Worm (Caenorhabditis elegans) whole organism, L2 larva: ENCODE data around the gene pas-2.

Source experiments
- C34F6.9 ChIP-seq: fragments of 150-350 bp; optimal IDR thresholded peaks from 2 replicates; lab custom pipeline; 2014; ENCODE audit warnings: missing biosample characterization, missing genetic modification characterization
- F13H6.1 ChIP-seq: sonication (generic microtip); optimal IDR thresholded peaks from 2 replicates; lab custom pipeline; 2016; ENCODE audit warnings: missing genetic modification characterization, missing compliant biosample characterization
- R02D3.7 ChIP-seq: fragments of 150-350 bp; optimal IDR thresholded peaks from 2 replicates; lab custom pipeline; 2014; ENCODE audit warnings: missing biosample characterization, missing genetic modification characterization
- Y55F3AM.14 ChIP-seq: fragments of 200-800 bp; sonication (Bioruptor generic); optimal IDR thresholded peaks from 2 replicates; lab custom pipeline; 2018; ENCODE audit warnings: mild to moderate bottlenecking, missing genetic modification characterization, missing compliant biosample characterization
- ZK546.5 ChIP-seq: sonication (generic microtip); optimal IDR thresholded peaks from 2 replicates; lab custom pipeline; 2017; ENCODE audit warnings: missing biosample characterization, missing genetic modification characterization
- ama-1 ChIP-seq: fragments of 150-350 bp; optimal IDR thresholded peaks from 2 replicates; lab custom pipeline; 2018; ENCODE audit warnings: inconsistent platforms
- blmp-1 ChIP-seq: sonication (generic microtip); optimal IDR thresholded peaks from 2 replicates; lab custom pipeline; 2017; ENCODE audit warnings: missing genetic modification characterization, mild to moderate bottlenecking, missing compliant biosample characterization, antibody characterized with exemption, moderate library complexity; ENCODE audit not compliant: insufficient read depth
- ceh-16 ChIP-seq: fragments of 150-350 bp; optimal IDR thresholded peaks from 2 replicates; lab custom pipeline; 2014; ENCODE audit warnings: missing biosample characterization, missing genetic modification characterization
- ceh-82 ChIP-seq: fragments of 150-350 bp; optimal IDR thresholded peaks from 2 replicates; lab custom pipeline; 2014; ENCODE audit warnings: missing biosample characterization, missing genetic modification characterization
- crh-2 ChIP-seq: sonication (generic microtip); optimal IDR thresholded peaks from 2 replicates; lab custom pipeline; 2017; ENCODE audit warnings: missing biosample characterization, missing genetic modification characterization
- elt-1 ChIP-seq: fragments of 150-350 bp; optimal IDR thresholded peaks from 2 replicates; lab custom pipeline; 2014; ENCODE audit warnings: missing biosample characterization, missing genetic modification characterization
- fos-1 ChIP-seq: fragments of 150-350 bp; optimal IDR thresholded peaks from 2 replicates; lab custom pipeline; 2014; ENCODE audit warnings: missing biosample characterization, missing genetic modification characterization
- lin-11 ChIP-seq: fragments of 150-350 bp; sonication (generic microtip); optimal IDR thresholded peaks from 2 replicates; lab custom pipeline; 2014; ENCODE audit warnings: missing biosample characterization, missing genetic modification characterization, inconsistent platforms, mixed read lengths
- mab-5 ChIP-seq: fragments of 150-350 bp; optimal IDR thresholded peaks from 2 replicates; lab custom pipeline; 2014; ENCODE audit warnings: missing biosample characterization, missing genetic modification characterization
- mbf-1 ChIP-seq: sonication (generic microtip); optimal IDR thresholded peaks from 2 replicates; lab custom pipeline; 2017; ENCODE audit warnings: missing biosample characterization, missing genetic modification characterization
- mdl-1 ChIP-seq, 2 experiments: fragments of 150-350 bp in 1 of 2; sonication (generic microtip) in 1 of 2; optimal IDR thresholded peaks; 2 replicates each; lab custom pipeline; 2017; ENCODE audit warnings: missing biosample characterization in 2 of 2, missing genetic modification characterization in 2 of 2
- nhr-11 ChIP-seq: fragments of 150-350 bp; optimal IDR thresholded peaks from 2 replicates; lab custom pipeline; 2014; ENCODE audit warnings: missing biosample characterization, missing genetic modification characterization
- nhr-12 ChIP-seq: fragments of 150-350 bp; optimal IDR thresholded peaks from 2 replicates; lab custom pipeline; 2014; ENCODE audit warnings: missing biosample characterization, missing genetic modification characterization
- nhr-21 ChIP-seq: fragments of 150-350 bp; optimal IDR thresholded peaks from 2 replicates; lab custom pipeline; 2014; ENCODE audit warnings: missing biosample characterization, missing genetic modification characterization
- nhr-237 ChIP-seq: fragments of 150-350 bp; optimal IDR thresholded peaks from 2 replicates; lab custom pipeline; 2014; ENCODE audit warnings: missing biosample characterization, missing genetic modification characterization
- nhr-25 ChIP-seq: fragments of 150-350 bp; sonication (generic microtip); optimal IDR thresholded peaks from 3 replicates; lab custom pipeline; 2014; ENCODE audit warnings: missing biosample characterization, missing genetic modification characterization
- nhr-6 ChIP-seq: fragments of 150-350 bp; optimal IDR thresholded peaks from 2 replicates; lab custom pipeline; 2014; ENCODE audit warnings: missing biosample characterization, missing genetic modification characterization
- nhr-77 ChIP-seq: fragments of 150-350 bp; optimal IDR thresholded peaks from 2 replicates; lab custom pipeline; 2014; ENCODE audit warnings: missing biosample characterization, missing genetic modification characterization
- sem-4 ChIP-seq: fragments of 150-350 bp; optimal IDR thresholded peaks from 2 replicates; lab custom pipeline; 2014; ENCODE audit warnings: missing biosample characterization, missing genetic modification reagents, missing genetic modification characterization
- sma-3 ChIP-seq: sonication (generic microtip); optimal IDR thresholded peaks from 2 replicates; lab custom pipeline; 2016; ENCODE audit warnings: missing genetic modification reagents, missing genetic modification characterization, missing compliant biosample characterization
- sma-9 ChIP-seq, 2 experiments: fragments of 150-350 bp in 1 of 2; sonication (generic microtip) in 1 of 2; optimal IDR thresholded peaks; 2 replicates each; lab custom pipeline; 2014 to 2016; ENCODE audit warnings: missing genetic modification characterization in 2 of 2, mild to moderate bottlenecking in 1 of 2, missing biosample characterization in 1 of 2, missing compliant biosample characterization in 1 of 2, missing genetic modification reagents in 1 of 2, moderate library complexity in 1 of 2
- snpc-4 ChIP-seq: fragments of 150-350 bp; optimal IDR thresholded peaks from 2 replicates; lab custom pipeline; 2014; ENCODE audit warnings: missing biosample characterization, missing genetic modification characterization
- unc-55 ChIP-seq: fragments of 150-350 bp; sonication (generic microtip); optimal IDR thresholded peaks from 3 replicates; lab custom pipeline; 2014; ENCODE audit warnings: missing biosample characterization, missing genetic modification reagents, missing genetic modification characterization
- unc-62 ChIP-seq: fragments of 150-350 bp; optimal IDR thresholded peaks from 2 replicates; lab custom pipeline; 2014; ENCODE audit warnings: missing biosample characterization, missing genetic modification reagents, missing genetic modification characterization
- zag-1 ChIP-seq: fragments of 150-350 bp; optimal IDR thresholded peaks from 2 replicates; lab custom pipeline; 2014; ENCODE audit warnings: missing biosample characterization, missing genetic modification characterization
- ztf-1 ChIP-seq: fragments of 200-800 bp; sonication (Bioruptor generic); conservative IDR thresholded peaks from 2 replicates; pipeline ENCODE4 v1.3.6; 2022; ENCODE audit warnings: missing genetic modification characterization, missing compliant biosample characterization
- ztf-11 ChIP-seq: sonication (generic microtip); optimal IDR thresholded peaks from 2 replicates; lab custom pipeline; 2017; ENCODE audit warnings: missing biosample characterization, missing genetic modification characterization
- ztf-4 ChIP-seq: fragments of 150-350 bp; optimal IDR thresholded peaks from 2 replicates; lab custom pipeline; 2014; ENCODE audit warnings: missing biosample characterization, missing genetic modification characterization

Gene pas-2

DNA sequence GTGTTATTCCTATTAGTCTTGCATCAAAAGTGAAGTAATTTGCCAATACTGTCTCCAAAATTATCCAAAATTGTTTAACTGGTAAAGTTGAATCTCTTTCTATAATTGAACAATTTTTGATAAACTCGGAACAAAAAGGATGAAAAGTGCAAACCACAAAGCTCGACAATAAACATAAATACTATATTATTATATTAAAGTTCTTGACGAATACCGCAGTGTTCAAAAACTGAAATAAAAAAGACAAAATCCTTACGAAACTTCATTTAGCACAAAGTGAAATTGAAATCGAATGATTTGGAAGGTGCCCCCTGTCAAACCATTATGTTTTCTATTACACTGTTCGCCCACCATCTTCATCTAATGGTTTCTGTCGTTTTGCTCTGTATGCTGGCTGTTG lies 28.8 kb upstream of the pas-2 start, which contains the start of gene ZC302.3:
ZC302.3 (minus strand) TSS at position 101 of the 400 bp plus-strand sequence.
- TF ChIP-seq unc-62 (GFP tag; lab: Kevin White, UChicago) (no peak), ZK546.5 (tag; lab: Kevin White, UChicago) (no peak), nhr-11 (tag; lab: Kevin White, UChicago) (no peak), sma-3 (GFP tag; lab: Kevin White, UChicago) (no peak), snpc-4 (tag; lab: Kevin White, UChicago) (no peak), nhr-77 (tag; lab: Kevin White, UChicago) (no peak), sma-9 (GFP tag; optimal IDR thresholded peaks at IDR 0.05; lab: Kevin White, UChicago) (no peak), sma-9 (tag; optimal IDR thresholded peaks at IDR 0.05; lab: Kevin White, UChicago) (no peak), ztf-4 (tag; lab: Kevin White, UChicago) (no peak), elt-1 (tag; lab: Kevin White, UChicago) (no peak), nhr-6 (tag; lab: Kevin White, UChicago) (no peak), sem-4 (no peak), mdl-1 (tag; optimal IDR thresholded peaks at IDR 0.05; lab: Kevin White, UChicago) (no peak)

ce11 chrV:10743649-10744048 lies 26.5 kb upstream of the pas-2 start, which contains the start of gene srj-22:
Gene srj-22, minus strand, starts transcription at chrV:10743749.
- TF ChIP-seq blmp-1 (tag; lab: Kevin White, UChicago) (no peak), ZK546.5 (tag; lab: Kevin White, UChicago) (no peak), lin-11 (no peak), C34F6.9 (tag; lab: Kevin White, UChicago) (no peak), nhr-77 (tag; lab: Kevin White, UChicago) (no peak), unc-62 (GFP tag; lab: Kevin White, UChicago) (no peak), nhr-12 (tag; lab: Kevin White, UChicago) (no peak), R02D3.7 (tag; lab: Kevin White, UChicago) (no peak), mbf-1 (no peak), ceh-82 (tag; lab: Kevin White, UChicago) (no peak), nhr-11 (tag; lab: Kevin White, UChicago) (no peak), ceh-16 (no peak), unc-55 (GFP tag; lab: Kevin White, UChicago) (no peak), ztf-4 (tag; lab: Kevin White, UChicago) (no peak)
- TF ChIP-seq, all 48 proteins: peak for 0

DNA sequence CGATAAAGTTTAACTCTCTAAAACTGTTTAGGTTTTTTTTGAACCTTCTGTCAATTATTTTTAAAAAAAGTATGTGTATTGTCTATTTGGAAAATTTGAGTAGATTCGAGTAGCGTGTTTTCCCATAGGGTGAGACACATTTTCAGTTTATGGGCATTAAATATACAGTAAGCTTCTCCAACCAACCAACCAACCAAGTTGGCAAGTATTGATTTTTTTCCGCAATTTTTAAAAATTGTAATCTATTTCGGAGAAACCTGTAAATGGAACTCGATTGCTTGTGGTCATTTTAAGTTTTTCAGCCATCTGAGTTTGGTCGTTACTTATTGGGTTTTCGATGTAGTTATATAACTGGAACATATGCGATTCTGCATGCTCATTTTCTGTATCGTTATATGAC lies 25.1 kb upstream of the pas-2 start, which contains the start of gene srj-21:
srj-21 (plus strand) TSS at position 301 of the 400 bp plus-strand sequence.
- TF ChIP-seq Y55F3AM.14 (no peak), ztf-4 (tag; lab: Kevin White, UChicago) (no peak), ztf-1 (GFP tag; lab: Robert Waterston, UW) (no peak), mab-5 (tag; lab: Kevin White, UChicago) (no peak), nhr-237 (tag; lab: Kevin White, UChicago) (no peak), fos-1 (tag; lab: Kevin White, UChicago) (no peak), F13H6.1 (no peak), nhr-21 (tag; lab: Kevin White, UChicago) (no peak), zag-1 (tag; lab: Kevin White, UChicago) (no peak), nhr-25 (tag; lab: Kevin White, UChicago) (no peak)

DNA sequence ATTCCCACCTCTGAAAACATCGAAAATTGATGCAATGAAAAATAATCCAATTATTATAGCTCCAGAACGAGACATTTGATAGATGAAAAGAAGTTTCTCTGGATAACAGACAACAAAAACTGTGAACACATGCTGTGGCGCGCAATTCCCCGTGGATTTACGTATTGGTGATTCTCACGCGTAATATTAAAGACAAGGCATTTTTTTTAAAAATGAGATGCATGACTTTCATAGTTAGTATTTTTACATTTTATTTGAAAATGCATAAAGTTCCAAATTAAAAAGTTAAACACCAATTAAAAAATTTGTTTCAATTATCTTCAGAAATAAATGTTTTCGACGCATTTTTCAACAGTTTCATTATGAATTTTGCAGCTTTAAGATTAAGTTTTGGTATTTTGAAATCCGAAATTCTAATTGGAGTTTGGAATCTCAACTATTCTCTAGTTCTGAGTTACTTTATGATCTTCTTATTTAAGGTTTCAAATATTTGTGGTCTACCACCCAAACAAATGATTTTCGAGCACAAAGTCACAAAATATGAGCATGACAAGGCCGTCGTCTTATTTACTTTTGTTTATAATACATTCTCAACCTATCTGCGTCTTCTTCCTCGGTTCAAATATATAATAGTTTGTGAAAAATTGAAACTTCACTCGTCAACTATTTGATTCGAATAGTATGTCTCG lies 22.8 kb upstream of the pas-2 start, which contains the start of the genes selt-1.2 and F28H7.2:
selt-1.2 (minus strand) TSS at position 101 of the 689 bp plus-strand sequence.
F28H7.2 (plus strand) TSS at position 639 of the 689 bp plus-strand sequence.
- no peak for TF ChIP-seq mbf-1
- TF ChIP-seq fos-1 (tag; lab: Kevin White, UChicago), result no peak
- TF ChIP-seq blmp-1 (tag; lab: Kevin White, UChicago), result no peak
- no peak for TF ChIP-seq ama-1 (lab: Kevin White, UChicago)
- TF ChIP-seq elt-1 (tag; lab: Kevin White, UChicago), result no peak
- no peak for TF ChIP-seq nhr-25 (tag; lab: Kevin White, UChicago)
- TF ChIP-seq ztf-11 (tag; lab: Kevin White, UChicago), result no peak
- no peak for TF ChIP-seq lin-11
- TF ChIP-seq unc-55 (GFP tag; lab: Kevin White, UChicago), result no peak
- no peak for TF ChIP-seq crh-2 (tag; lab: Kevin White, UChicago)
- TF ChIP-seq snpc-4 (tag; lab: Kevin White, UChicago), result no peak
